Worm (Caenorhabditis elegans): ENCODE measurements around the gene usp-14.

ce11 chrII:14479583-14480245, 8.8 kb downstream of the usp-14 start, which contains the start of gene C13B4.1:
- TF ChIP-seq skn-1 (tag; optimal IDR thresholded peaks at IDR 0.05): no peak
- TF ChIP-seq F13H6.1 (tag; optimal IDR thresholded peaks at IDR 0.05): no peak
- TF ChIP-seq unc-62 (GFP tag; optimal IDR thresholded peaks at IDR 0.05): no peak
- TF ChIP-seq elt-1 (tag; optimal IDR thresholded peaks at IDR 0.05): no peak
- no peak for TF ChIP-seq nhr-25 (tag; optimal IDR thresholded peaks at IDR 0.05)

Measured in whole organism, L2 larva.